Fruit fly (Drosophila melanogaster) whole organism, adult: ENCODE measurements around the gene CG3491.

Source experiments
- CG12768 ChIP-seq: fragments of 200-800 bp; sonication (Bioruptor generic); optimal IDR thresholded peaks from 2 replicates; lab custom pipeline; 2017; ENCODE audit warnings: missing biosample characterization, missing genetic modification characterization, mild to moderate bottlenecking, moderate library complexity, missing genetic modification reagents
- CG5204 ChIP-seq: fragments of 200-800 bp; sonication (Bioruptor generic); optimal IDR thresholded peaks from 2 replicates; lab custom pipeline; 2016; ENCODE audit warnings: missing biosample characterization, missing genetic modification characterization
- CG7101 ChIP-seq: fragments of 200-800 bp; sonication (Bioruptor generic); optimal IDR thresholded peaks from 2 replicates; lab custom pipeline; 2018; ENCODE audit warnings: missing biosample characterization, mild to moderate bottlenecking, missing genetic modification characterization, moderate library complexity

DNA sequence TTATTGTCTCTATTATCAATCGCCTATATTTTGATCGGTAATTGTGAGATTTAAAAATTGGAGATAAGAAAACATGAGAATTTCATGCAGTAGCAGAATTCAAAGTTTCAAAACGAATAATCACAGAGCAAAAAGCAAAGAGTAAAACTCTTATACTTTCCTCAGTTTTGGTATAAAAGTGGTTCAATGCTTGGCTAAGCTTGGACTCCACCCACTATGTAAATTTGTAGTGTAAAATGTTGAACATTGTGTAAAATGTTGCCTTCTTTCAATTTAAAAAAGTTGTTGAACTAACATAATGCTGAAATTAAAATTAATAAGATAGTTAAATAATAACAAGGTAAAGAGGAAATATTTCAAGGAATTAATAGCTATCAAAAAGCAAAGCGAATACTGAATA, 48.4 kb downstream of the CG3491 start:
- TF ChIP-seq CG12768 (GFP tag; lab: Kevin White, UChicago) (no peak), CG7101 (tag; lab: Kevin White, UChicago) (no peak), CG5204 (GFP tag; lab: Kevin White, UChicago) (no peak)
